Fruit fly (Drosophila melanogaster) whole organism, prepupa: ENCODE results near the gene Amacr.
A peak's percentile ranks its signal among the peaks of the same experiment; 100 is the strongest.

Source experiments
- CG10631 ChIP-seq: fragments of 200-800 bp; sonication (Bioruptor generic); optimal IDR thresholded peaks from 2 replicates; lab custom pipeline; 2016; ENCODE audit warnings: missing biosample characterization, missing genetic modification characterization
- CG11902 ChIP-seq: fragments of 200-800 bp; sonication (Bioruptor generic); optimal IDR thresholded peaks from 3 replicates; lab custom pipeline; 2016; ENCODE audit warnings: missing biosample characterization, missing genetic modification characterization
- CG6792 ChIP-seq: fragments of 200-800 bp; sonication (Bioruptor generic); optimal IDR thresholded peaks from 3 replicates; lab custom pipeline; 2016; ENCODE audit warnings: missing biosample characterization, missing genetic modification characterization
- CG6854 ChIP-seq: fragments of 200-800 bp; sonication (Bioruptor generic); optimal IDR thresholded peaks from 2 replicates; lab custom pipeline; 2017; ENCODE audit warnings: missing biosample characterization, mild to moderate bottlenecking, missing genetic modification characterization
- Eip93F ChIP-seq: fragments of 200-800 bp; sonication (Bioruptor generic); optimal IDR thresholded peaks from 2 replicates; lab custom pipeline; 2016; ENCODE audit warnings: missing biosample characterization, mild to moderate bottlenecking, missing genetic modification characterization
- Hr39 ChIP-seq: fragments of 200-800 bp; sonication (Bioruptor generic); optimal IDR thresholded peaks from 2 replicates; lab custom pipeline; 2016; ENCODE audit warnings: missing biosample characterization, missing genetic modification characterization
- Lpt ChIP-seq: fragments of 200-800 bp; sonication (Bioruptor generic); optimal IDR thresholded peaks from 3 replicates; lab custom pipeline; 2016; ENCODE audit warnings: missing biosample characterization, missing genetic modification characterization
- Sox14 ChIP-seq: fragments of 200-800 bp; sonication (Bioruptor generic); optimal IDR thresholded peaks from 3 replicates; lab custom pipeline; 2016; ENCODE audit warnings: missing biosample characterization, missing genetic modification characterization
- dac ChIP-seq: fragments of 200-800 bp; sonication (Bioruptor generic); optimal IDR thresholded peaks from 2 replicates; lab custom pipeline; 2017; ENCODE audit warnings: missing biosample characterization, mild to moderate bottlenecking, missing genetic modification characterization
- esn ChIP-seq: fragments of 200-800 bp; sonication (Bioruptor generic); optimal IDR thresholded peaks from 2 replicates; lab custom pipeline; 2016; ENCODE audit warnings: missing biosample characterization, mild to moderate bottlenecking, missing genetic modification characterization, moderate library complexity
- vri ChIP-seq: fragments of 200-800 bp; sonication (Bioruptor generic); optimal IDR thresholded peaks from 3 replicates; lab custom pipeline; 2016; ENCODE audit warnings: missing biosample characterization, mild to moderate bottlenecking, missing genetic modification characterization

dm6 chr2L:20794656-20795055, 42.5 kb upstream of the Amacr start:
- TF ChIP-seq Eip93F (no peak), CG6792 (no peak), CG10631 (GFP tag; lab: Kevin White, UChicago) (no peak), Lpt (GFP tag; lab: Kevin White, UChicago) (no peak), CG6854 (GFP tag; lab: Kevin White, UChicago) (peak; percentile 53), CG11902 (GFP tag; lab: Kevin White, UChicago) (no peak), dac (GFP tag; lab: Kevin White, UChicago) (no peak), Hr39 (GFP tag; lab: Kevin White, UChicago) (no peak), vri (GFP tag; lab: Kevin White, UChicago) (no peak), Sox14 (GFP tag; lab: Kevin White, UChicago) (no peak), esn (GFP tag; lab: Kevin White, UChicago) (no peak)
